Worm (Caenorhabditis elegans) whole organism, L2 larva: ENCODE results near the gene B0285.6.

ENCODE experiments used
- aly-2 ChIP-seq: fragments of 150-350 bp; optimal IDR thresholded peaks from 2 replicates; lab custom pipeline; 2014; ENCODE audit warnings: missing biosample characterization, missing genetic modification characterization
- ama-1 ChIP-seq: fragments of 150-350 bp; optimal IDR thresholded peaks from 2 replicates; lab custom pipeline; 2018; ENCODE audit warnings: inconsistent platforms
- ceh-82 ChIP-seq: fragments of 150-350 bp; optimal IDR thresholded peaks from 2 replicates; lab custom pipeline; 2014; ENCODE audit warnings: missing biosample characterization, missing genetic modification characterization
- lin-39 ChIP-seq: fragments of 150-350 bp; optimal IDR thresholded peaks from 2 replicates; lab custom pipeline; 2014; ENCODE audit warnings: missing biosample characterization, missing genetic modification reagents, missing genetic modification characterization
- unc-62 ChIP-seq: fragments of 150-350 bp; optimal IDR thresholded peaks from 2 replicates; lab custom pipeline; 2014; ENCODE audit warnings: missing biosample characterization, missing genetic modification reagents, missing genetic modification characterization

DNA sequence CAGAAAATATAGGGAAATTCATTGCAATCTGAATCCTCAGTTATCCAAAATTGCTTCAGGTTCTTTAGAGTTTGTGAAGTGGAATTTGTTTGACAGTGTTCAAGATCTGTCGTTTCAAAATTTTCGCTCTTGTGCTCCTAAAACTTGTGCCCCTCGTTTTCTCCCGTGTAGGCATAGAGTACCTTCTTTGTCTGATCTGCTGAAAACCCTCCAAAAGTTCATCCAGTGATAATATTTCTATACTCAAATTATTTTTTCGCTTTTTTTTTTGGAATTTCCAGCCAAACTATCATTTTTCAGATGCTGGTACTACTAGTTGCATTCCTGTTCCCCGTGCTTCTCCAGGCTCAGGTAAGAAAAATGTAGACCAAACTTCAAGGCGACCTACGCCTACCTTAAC is 44.6 kb downstream of the B0285.6 start, which contains the start of gene R07E5.4:
- TF ChIP-seq lin-39 (tag; lab: Kevin White, UChicago) (no peak), unc-62 (GFP tag; lab: Kevin White, UChicago) (no peak), ama-1 (lab: Kevin White, UChicago) (no peak), ceh-82 (no peak), aly-2 (no peak)
